Worm (Caenorhabditis elegans): ENCODE measurements around the gene T01B10.5.

DNA sequence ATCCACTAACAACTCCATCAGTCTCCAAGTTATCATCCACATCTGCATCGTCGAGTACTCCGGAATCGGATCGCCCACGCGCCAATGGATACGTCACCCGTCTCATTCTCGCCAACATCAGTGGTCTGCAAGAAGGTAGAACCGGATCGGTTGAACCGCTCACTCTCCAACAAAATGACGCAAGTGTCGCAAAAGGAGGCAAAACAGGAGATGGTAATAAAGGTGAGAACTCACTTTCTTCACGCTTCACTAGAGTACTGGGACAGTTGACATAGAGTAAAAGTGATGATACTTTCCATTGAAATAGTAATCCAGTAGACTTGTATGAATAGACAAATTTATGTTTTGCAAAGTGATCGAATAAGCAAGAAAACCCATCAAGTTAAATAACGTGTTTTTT is 14.0 kb downstream of the T01B10.5 start:
- TF ChIP-seq dao-5 (tag; optimal IDR thresholded peaks at IDR 0.05) = no peak
- no peak for TF ChIP-seq him-1 (tag; optimal IDR thresholded peaks at IDR 0.05)
- TF ChIP-seq W03F9.2 (tag; optimal IDR thresholded peaks at IDR 0.05) = no peak

Data from whole organism, L4/young adult.